Worm (Caenorhabditis elegans) whole organism, midembryonic: Measurements from ENCODE around the gene C31H2.14.
A peak's percentile ranks its signal among the peaks of the same experiment; 100 is the strongest.

Experiments
- T22C8.4 ChIP-seq: fragments of 200-800 bp; sonication (Bioruptor generic); IDR thresholded peaks from 2 replicates; pipeline ENCODE4 v1.3.6; 2022; ENCODE audit warnings: missing genetic modification characterization, missing compliant biosample characterization
- cog-1 ChIP-seq: sonication (generic microtip); optimal IDR thresholded peaks from 2 replicates; lab custom pipeline; 2016; ENCODE audit warnings: missing genetic modification characterization, missing compliant biosample characterization
- flt-1 ChIP-seq: fragments of 200-800 bp; sonication (Bioruptor generic); IDR thresholded peaks from 2 replicates; pipeline ENCODE4 v1.3.6; 2022; ENCODE audit warnings: missing genetic modification characterization, missing compliant biosample characterization
- klf-2 ChIP-seq: fragments of 200-800 bp; sonication (Bioruptor generic); conservative IDR thresholded peaks from 2 replicates; pipeline ENCODE4 v1.3.6; 2022; ENCODE audit warnings: missing genetic modification reagents, missing genetic modification characterization, missing compliant biosample characterization
- med-1 ChIP-seq: sonication (generic microtip); optimal IDR thresholded peaks from 2 replicates; lab custom pipeline; 2017; ENCODE audit warnings: missing genetic modification characterization, mild to moderate bottlenecking, missing compliant biosample characterization, antibody characterized with exemption, missing genetic modification reagents; ENCODE audit not compliant: insufficient read depth
- ref-1 ChIP-seq: fragments of 200-800 bp; sonication (Bioruptor generic); conservative IDR thresholded peaks from 2 replicates; pipeline ENCODE4 v1.3.6; 2022; ENCODE audit warnings: missing genetic modification reagents, missing genetic modification characterization, missing compliant biosample characterization
- tab-1 ChIP-seq: fragments of 200-800 bp; sonication (Bioruptor generic); IDR thresholded peaks from 2 replicates; pipeline ENCODE4 v1.3.6; 2022; ENCODE audit warnings: missing genetic modification characterization, missing compliant biosample characterization
- ztf-23 ChIP-seq: fragments of 200-800 bp; sonication (Bioruptor generic); IDR thresholded peaks from 2 replicates; pipeline ENCODE4 v1.3.6; 2022; ENCODE audit warnings: missing genetic modification reagents, missing genetic modification characterization, missing compliant biosample characterization
- ztf-29 ChIP-seq: fragments of 200-800 bp; sonication (Bioruptor generic); IDR thresholded peaks from 2 replicates; pipeline ENCODE4 v1.3.6; 2022; ENCODE audit warnings: missing genetic modification reagents, missing genetic modification characterization, missing compliant biosample characterization

Gene C31H2.14

DNA sequence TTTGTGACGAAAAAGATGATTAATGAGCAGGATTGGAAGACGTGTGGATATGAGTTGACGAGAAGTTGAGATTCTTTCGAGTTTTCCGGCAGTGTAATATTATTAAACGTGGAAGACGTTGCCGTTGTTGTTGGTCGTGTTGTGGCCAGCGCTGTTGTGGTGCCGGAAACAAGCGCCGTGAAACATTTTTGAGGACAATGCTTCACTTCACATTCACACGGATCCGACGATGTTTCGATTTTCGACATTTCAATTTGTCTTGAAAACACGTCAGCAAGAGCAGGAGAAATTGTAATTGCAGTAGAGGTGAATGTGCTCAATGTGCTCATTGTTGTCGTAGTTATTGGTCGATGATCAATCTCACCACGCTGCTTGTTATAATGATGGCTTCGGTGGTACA, 20.8 kb downstream of the C31H2.14 start:
- TF ChIP-seq klf-2 (GFP tag; lab: Robert Waterston, UW) (no peak), cog-1 (no peak), tab-1 (GFP tag; lab: Robert Waterston, UW) (no peak), ref-1 (GFP tag; lab: Robert Waterston, UW) (no peak), med-1 (GFP tag; lab: Kevin White, UChicago) (no peak), ztf-29 (GFP tag; lab: Robert Waterston, UW) (no peak), T22C8.4 (GFP tag; lab: Robert Waterston, UW) (no peak), flt-1 (GFP tag; lab: Robert Waterston, UW) (no peak), ztf-23 (GFP tag; lab: Robert Waterston, UW) (no peak)

ce11 chrX:5171085-5171484, 23.1 kb downstream of the C31H2.14 start, which contains the start of gene T03G11.10:
TSS of gene T03G11.10 (minus strand) at chrX:5171185.
- TF ChIP-seq ztf-29 (GFP tag; lab: Robert Waterston, UW), result no peak
- no peak for TF ChIP-seq med-1 (GFP tag; lab: Kevin White, UChicago)
- TF ChIP-seq klf-2 (GFP tag; lab: Robert Waterston, UW), result no peak
- no peak for TF ChIP-seq ref-1 (GFP tag; lab: Robert Waterston, UW)
- no peak for TF ChIP-seq tab-1 (GFP tag; lab: Robert Waterston, UW)

- TF ChIP-seq klf-2 (GFP tag; lab: Robert Waterston, UW) (no peak), ref-1 (GFP tag; lab: Robert Waterston, UW) (no peak), med-1 (GFP tag; lab: Kevin White, UChicago) (no peak), ztf-29 (GFP tag; lab: Robert Waterston, UW) (no peak), T22C8.4 (GFP tag; lab: Robert Waterston, UW) (no peak), tab-1 (GFP tag; lab: Robert Waterston, UW) (no peak), cog-1 (no peak), flt-1 (GFP tag; lab: Robert Waterston, UW) (no peak), ztf-23 (GFP tag; lab: Robert Waterston, UW) (no peak)
Observed at ce11 chrX:5174256-5174655, 26.2 kb downstream of the C31H2.14 start, which contains the start of gene zchc-1A. TSS of gene zchc-1A (plus strand) at chrX:5174369.

- TF ChIP-seq klf-2 (GFP tag; lab: Robert Waterston, UW) (no peak), T22C8.4 (GFP tag; lab: Robert Waterston, UW) (no peak), ref-1 (GFP tag; lab: Robert Waterston, UW) (no peak), flt-1 (GFP tag; lab: Robert Waterston, UW) (no peak), ztf-23 (GFP tag; lab: Robert Waterston, UW) (no peak), tab-1 (GFP tag; lab: Robert Waterston, UW) (no peak), cog-1 (no peak), med-1 (GFP tag; lab: Kevin White, UChicago) (no peak), ztf-29 (GFP tag; lab: Robert Waterston, UW) (no peak)
Observed at ce11 chrX:5179050-5179449, 31.0 kb downstream of the C31H2.14 start, which contains the start of gene metl-9. TSS of gene metl-9 (minus strand) at chrX:5179150.

- TF ChIP-seq klf-2 (GFP tag; lab: Robert Waterston, UW) (no peak), flt-1 (GFP tag; lab: Robert Waterston, UW) (no peak)
Observed at ce11 chrX:5179874-5180273, 31.9 kb downstream of the C31H2.14 start, which contains the start of gene sru-48. TSS of gene sru-48 (plus strand) at chrX:5180174.

- TF ChIP-seq med-1 (GFP tag; lab: Kevin White, UChicago), result no peak
- TF ChIP-seq ref-1 (GFP tag; lab: Robert Waterston, UW), result no peak
- TF ChIP-seq ztf-23 (GFP tag; lab: Robert Waterston, UW), result no peak
- TF ChIP-seq flt-1 (GFP tag; lab: Robert Waterston, UW), result no peak
- no peak for TF ChIP-seq T22C8.4 (GFP tag; lab: Robert Waterston, UW)
- no peak for TF ChIP-seq klf-2 (GFP tag; lab: Robert Waterston, UW)
- no peak for TF ChIP-seq tab-1 (GFP tag; lab: Robert Waterston, UW)
- no peak for TF ChIP-seq ztf-29 (GFP tag; lab: Robert Waterston, UW)
- TF ChIP-seq cog-1, result no peak
Observed at ce11 chrX:5183931-5184330, 35.9 kb downstream of the C31H2.14 start, which contains the start of gene T03G11.9. TSS of gene T03G11.9 (plus strand) at chrX:5184231.

- TF ChIP-seq tab-1 (GFP tag; lab: Robert Waterston, UW) (no peak), ref-1 (GFP tag; lab: Robert Waterston, UW) (no peak), klf-2 (GFP tag; lab: Robert Waterston, UW) (no peak), ztf-23 (GFP tag; lab: Robert Waterston, UW) (no peak), med-1 (GFP tag; lab: Kevin White, UChicago) (no peak)
Observed at ce11 chrX:5188977-5189376, 41.0 kb downstream of the C31H2.14 start, which contains the start of gene zig-6. TSS of gene zig-6 (minus strand) at chrX:5189077.

ce11 chrX:5190061-5190460, 42.0 kb downstream of the C31H2.14 start:
- TF ChIP-seq T22C8.4 (GFP tag; lab: Robert Waterston, UW), result no peak
- no peak for TF ChIP-seq med-1 (GFP tag; lab: Kevin White, UChicago)
- no peak for TF ChIP-seq klf-2 (GFP tag; lab: Robert Waterston, UW)
- TF ChIP-seq ztf-29 (GFP tag; lab: Robert Waterston, UW), result no peak
- no peak for TF ChIP-seq ref-1 (GFP tag; lab: Robert Waterston, UW)
- TF ChIP-seq cog-1, result no peak
- TF ChIP-seq flt-1 (GFP tag; lab: Robert Waterston, UW), result no peak
- no peak for TF ChIP-seq ztf-23 (GFP tag; lab: Robert Waterston, UW)
- TF ChIP-seq tab-1 (GFP tag; lab: Robert Waterston, UW), result no peak

ce11 chrX:5193402-5193801, 45.4 kb downstream of the C31H2.14 start:
- TF ChIP-seq ztf-23 (GFP tag; lab: Robert Waterston, UW) (0 out of 2 replicates have a peak, but pooled peaks have one; percentile 9), tab-1 (GFP tag; lab: Robert Waterston, UW) (no peak)
